Fruit fly (Drosophila melanogaster) whole organism, embryonic: ENCODE data around the gene CG18262.

Source experiments
- Ada2b ChIP-seq: fragments of 200-800 bp; sonication (Bioruptor generic); IDR thresholded peaks from 2 replicates; pipeline ENCODE4 v1.3.6; 2022; ENCODE audit warnings: missing biosample characterization, missing genetic modification characterization
- Aef1 ChIP-seq: fragments of 200-800 bp; sonication (Bioruptor generic); IDR thresholded peaks from 3 replicates; pipeline ENCODE4 v1.3.6; 2022; ENCODE audit warnings: missing biosample characterization, missing genetic modification characterization
- Awh ChIP-seq: fragments of 200-800 bp; sonication (Bioruptor generic); IDR thresholded peaks from 2 replicates; pipeline ENCODE4, ENCODE4 v1.3.6; 2022; ENCODE audit warnings: missing biosample characterization, missing genetic modification characterization
- CG10147 ChIP-seq: fragments of 200-800 bp; sonication (Bioruptor generic); optimal IDR thresholded peaks from 2 replicates; lab custom pipeline; 2019; ENCODE audit warnings: missing biosample characterization, mild to moderate bottlenecking, missing genetic modification characterization, moderate library complexity
- CG10209 ChIP-seq: fragments of 200-800 bp; sonication (Bioruptor generic); optimal IDR thresholded peaks from 3 replicates; lab custom pipeline; 2017; ENCODE audit warnings: missing biosample characterization, mild to moderate bottlenecking, missing genetic modification characterization, missing genetic modification reagents
- CG11247 ChIP-seq: fragments of 200-800 bp; sonication (Bioruptor generic); IDR thresholded peaks from 2 replicates; pipeline ENCODE4 v1.3.6; 2022; ENCODE audit warnings: missing biosample characterization, missing genetic modification characterization
- CG11560 ChIP-seq: fragments of 200-800 bp; sonication (Bioruptor generic); IDR thresholded peaks from 3 replicates; pipeline ENCODE4 v1.3.6; 2022; ENCODE audit warnings: missing biosample characterization, missing genetic modification characterization
- CG12155 ChIP-seq: fragments of 200-800 bp; sonication (Bioruptor generic); optimal IDR thresholded peaks from 3 replicates; lab custom pipeline; 2016; ENCODE audit warnings: missing biosample characterization, missing genetic modification characterization
- CG12769 ChIP-seq: fragments of 200-800 bp; sonication (Bioruptor generic); optimal IDR thresholded peaks from 2 replicates; lab custom pipeline; 2019; ENCODE audit warnings: missing biosample characterization, mild to moderate bottlenecking, missing genetic modification characterization, moderate library complexity
- CG14441 ChIP-seq: fragments of 200-800 bp; sonication (Bioruptor generic); IDR thresholded peaks from 2 replicates; pipeline ENCODE4 v1.3.6; 2022; ENCODE audit warnings: missing biosample characterization, missing genetic modification characterization
- CG14667 ChIP-seq: fragments of 200-800 bp; sonication (Bioruptor generic); IDR thresholded peaks from 2 replicates; pipeline ENCODE4 v1.3.6; 2022; ENCODE audit warnings: missing biosample characterization, missing genetic modification characterization
- CG18599 ChIP-seq: fragments of 200-800 bp; sonication (Bioruptor generic); optimal IDR thresholded peaks from 3 replicates; lab custom pipeline; 2017; ENCODE audit warnings: missing biosample characterization, missing genetic modification characterization, mild to moderate bottlenecking, moderate library complexity, missing genetic modification reagents
- CG2202 ChIP-seq: fragments of 200-800 bp; sonication (Bioruptor generic); optimal IDR thresholded peaks from 2 replicates; lab custom pipeline; 2018; ENCODE audit warnings: missing biosample characterization, mild to moderate bottlenecking, missing genetic modification characterization
- CG32772 ChIP-seq: fragments of 200-800 bp; sonication (Bioruptor generic); IDR thresholded peaks from 2 replicates; pipeline ENCODE4 v1.3.6; 2022; ENCODE audit warnings: missing biosample characterization, missing genetic modification characterization
- CG3726 ChIP-seq: fragments of 200-800 bp; sonication (Bioruptor generic); IDR thresholded peaks from 3 replicates; pipeline ENCODE4, ENCODE4 v1.3.6; 2022; ENCODE audit warnings: missing biosample characterization, missing genetic modification characterization
- CG4707 ChIP-seq: fragments of 200-800 bp; sonication (Bioruptor generic); optimal IDR thresholded peaks from 2 replicates; lab custom pipeline; 2018; ENCODE audit warnings: missing biosample characterization, mild to moderate bottlenecking, missing genetic modification characterization, moderate library complexity
- CG8359 ChIP-seq: fragments of 200-800 bp; sonication (Bioruptor generic); optimal IDR thresholded peaks from 2 replicates; lab custom pipeline; 2017; ENCODE audit warnings: missing biosample characterization, mild to moderate bottlenecking, missing genetic modification characterization, borderline replicate concordance
- Dek ChIP-seq: fragments of 200-800 bp; sonication (Bioruptor generic); optimal IDR thresholded peaks from 3 replicates; lab custom pipeline; 2019; ENCODE audit warnings: missing biosample characterization, mild to moderate bottlenecking, missing genetic modification characterization, moderate library complexity
- Dll ChIP-seq: fragments of 200-800 bp; sonication (Bioruptor generic); IDR thresholded peaks from 4 replicates; pipeline ENCODE4 v1.3.6; 2022; ENCODE audit warnings: missing biosample characterization, missing genetic modification characterization; ENCODE audit not compliant: partially characterized antibody
- Drgx ChIP-seq: fragments of 200-800 bp; sonication (Bioruptor generic); IDR thresholded peaks from 2 replicates; pipeline ENCODE4 v1.3.6; 2022; ENCODE audit warnings: missing biosample characterization, missing genetic modification characterization
- Ets97D ChIP-seq: fragments of 200-800 bp; sonication (Bioruptor generic); optimal IDR thresholded peaks from 3 replicates; lab custom pipeline; 2016; ENCODE audit warnings: missing biosample characterization, missing genetic modification characterization
- Hr39 ChIP-seq: fragments of >200 bp; optimal IDR thresholded peaks from 2 replicates; lab custom pipeline; 2017
- Kr ChIP-seq: fragments of 200-800 bp; sonication (Bioruptor generic); optimal IDR thresholded peaks from 2 replicates; lab custom pipeline; 2017; ENCODE audit warnings: missing biosample characterization, mild to moderate bottlenecking, missing genetic modification characterization
- Mrtf ChIP-seq: fragments of 200-800 bp; sonication (Bioruptor generic); IDR thresholded peaks from 3 replicates; pipeline ENCODE4 v1.3.6; 2022; ENCODE audit warnings: missing biosample characterization, missing genetic modification characterization
- NC2β ChIP-seq: fragments of 200-800 bp; sonication (Bioruptor generic); optimal IDR thresholded peaks from 2 replicates; lab custom pipeline; 2016; ENCODE audit warnings: missing biosample characterization, missing genetic modification characterization
- PHDP ChIP-seq: fragments of 200-800 bp; sonication (Bioruptor generic); optimal IDR thresholded peaks from 3 replicates; lab custom pipeline; 2018; ENCODE audit warnings: missing biosample characterization, mild to moderate bottlenecking, missing genetic modification characterization, moderate library complexity
- Sox100B ChIP-seq: fragments of 200-800 bp; sonication (Bioruptor generic); optimal IDR thresholded peaks from 3 replicates; lab custom pipeline; 2018; ENCODE audit warnings: missing biosample characterization, mild to moderate bottlenecking, missing genetic modification characterization
- Stat92E ChIP-seq, 3 experiments: fragments of >200 bp in 2 of 3; fragments of 200-800 bp in 1 of 3; sonication (Bioruptor generic) in 1 of 3; optimal IDR thresholded peaks; 2 replicates each; lab custom pipeline; 2017 to 2019; ENCODE audit warnings: missing biosample characterization in 3 of 3, missing genetic modification characterization in 3 of 3, mild to moderate bottlenecking in 1 of 3, moderate library complexity in 1 of 3
- YL-1 ChIP-seq: fragments of 200-800 bp; sonication (Bioruptor generic); optimal IDR thresholded peaks from 3 replicates; lab custom pipeline; 2017; ENCODE audit warnings: missing biosample characterization, mild to moderate bottlenecking, missing genetic modification characterization
- abd-A ChIP-seq: fragments of 200-800 bp; sonication (Bioruptor generic); optimal IDR thresholded peaks from 3 replicates; lab custom pipeline; 2019; ENCODE audit warnings: missing biosample characterization, mild to moderate bottlenecking, missing genetic modification characterization, moderate library complexity
- al ChIP-seq: fragments of 200-800 bp; sonication (Bioruptor generic); IDR thresholded peaks from 2 replicates; pipeline ENCODE4 v1.3.6; 2022; ENCODE audit warnings: missing biosample characterization, missing genetic modification characterization
- cato ChIP-seq: fragments of 200-800 bp; sonication (Bioruptor generic); optimal IDR thresholded peaks from 2 replicates; lab custom pipeline; 2016; ENCODE audit warnings: missing biosample characterization, missing genetic modification characterization, borderline replicate concordance
- croc ChIP-seq: fragments of 200-800 bp; sonication (Bioruptor generic); conservative IDR thresholded peaks from 3 replicates; pipeline ENCODE4 v1.3.6; 2022; ENCODE audit warnings: missing biosample characterization, missing genetic modification characterization
- dimm ChIP-seq: fragments of 200-800 bp; sonication (Bioruptor generic); IDR thresholded peaks from 2 replicates; pipeline ENCODE4 v1.3.6; 2022; ENCODE audit warnings: missing biosample characterization, missing genetic modification characterization
- gfzf ChIP-seq: fragments of 200-800 bp; sonication (Bioruptor generic); optimal IDR thresholded peaks from 2 replicates; lab custom pipeline; 2016; ENCODE audit warnings: missing biosample characterization, mild to moderate bottlenecking, missing genetic modification characterization, moderate library complexity
- grn ChIP-seq: fragments of 200-800 bp; sonication (Bioruptor generic); optimal IDR thresholded peaks from 3 replicates; lab custom pipeline; 2017; ENCODE audit warnings: missing biosample characterization, missing genetic modification characterization
- lbe ChIP-seq: fragments of 200-800 bp; sonication (Bioruptor generic); optimal IDR thresholded peaks from 2 replicates; lab custom pipeline; 2016; ENCODE audit warnings: missing biosample characterization, mild to moderate bottlenecking, missing genetic modification characterization
- lola ChIP-seq, 3 experiments: fragments of >200 bp in 2 of 3; fragments of 200-800 bp in 1 of 3; sonication (Bioruptor generic) in 1 of 3; optimal IDR thresholded peaks; 2 replicates each; lab custom pipeline; 2017 to 2019; ENCODE audit warnings: missing biosample characterization in 3 of 3, missing genetic modification characterization in 3 of 3, mild to moderate bottlenecking in 1 of 3, moderate library complexity in 1 of 3
- mam ChIP-seq: fragments of 200-800 bp; sonication (Bioruptor generic); optimal IDR thresholded peaks from 3 replicates; lab custom pipeline; 2016; ENCODE audit warnings: missing biosample characterization, missing genetic modification characterization
- pfk ChIP-seq: fragments of 200-800 bp; sonication (Bioruptor generic); optimal IDR thresholded peaks from 2 replicates; lab custom pipeline; 2018; ENCODE audit warnings: missing biosample characterization, mild to moderate bottlenecking, missing genetic modification characterization, moderate library complexity
- phol ChIP-seq: fragments of 200-800 bp; sonication (Bioruptor generic); optimal IDR thresholded peaks from 3 replicates; lab custom pipeline; 2018; ENCODE audit warnings: missing biosample characterization, mild to moderate bottlenecking, missing genetic modification characterization, moderate library complexity
- psq ChIP-seq: fragments of 200-800 bp; sonication (Bioruptor generic); optimal IDR thresholded peaks from 2 replicates; lab custom pipeline; 2017; ENCODE audit warnings: missing biosample characterization, missing genetic modification characterization
- seq ChIP-seq: fragments of 200-800 bp; sonication (Bioruptor generic); IDR thresholded peaks from 2 replicates; pipeline ENCODE4 v1.3.6; 2022; ENCODE audit warnings: missing biosample characterization, missing genetic modification characterization
- slp2 ChIP-seq: fragments of 200-800 bp; sonication (Bioruptor generic); optimal IDR thresholded peaks from 2 replicates; lab custom pipeline; 2016; ENCODE audit warnings: missing biosample characterization, missing genetic modification characterization
- sr ChIP-seq: fragments of 200-800 bp; sonication (Bioruptor generic); IDR thresholded peaks from 3 replicates; pipeline ENCODE4 v1.3.6; 2022; ENCODE audit warnings: missing biosample characterization, missing genetic modification characterization
- trem ChIP-seq: fragments of 200-800 bp; optimal IDR thresholded peaks from 3 replicates; lab custom pipeline; 2019; ENCODE audit warnings: missing biosample characterization, mild to moderate bottlenecking, missing genetic modification characterization, moderate library complexity
- vfl ChIP-seq: fragments of 200-800 bp; sonication (Bioruptor generic); optimal IDR thresholded peaks from 2 replicates; lab custom pipeline; 2016; ENCODE audit warnings: missing biosample characterization, missing genetic modification characterization
- wor ChIP-seq: fragments of 200-800 bp; sonication (Bioruptor generic); IDR thresholded peaks from 2 replicates; pipeline ENCODE4 v1.3.6; 2022; ENCODE audit warnings: missing biosample characterization, missing genetic modification characterization
- zf30C ChIP-seq: fragments of 200-800 bp; sonication (Bioruptor generic); optimal IDR thresholded peaks from 3 replicates; lab custom pipeline; 2018; ENCODE audit warnings: missing biosample characterization, mild to moderate bottlenecking, missing genetic modification characterization

The CG18262 gene

dm6 chrX:8131693-8132313, 20.9 kb upstream of the CG18262 start, which contains the start of gene CG10958 (continued):
- TF ChIP-seq trem (tag; lab: Kevin White, UChicago) (peak; percentile 57), dimm (GFP tag; lab: Robert Waterston, UW) (no peak), sr (GFP tag; lab: Robert Waterston, UW) (no peak), croc (GFP tag; lab: Robert Waterston, UW) (no peak), Stat92E (GFP tag; optimal IDR thresholded peaks at IDR 0.05; lab: Kevin White, UChicago) (no peak), Ada2b (GFP tag; lab: Robert Waterston, UW) (peak; percentile 47), CG8359 (GFP tag; lab: Kevin White, UChicago) (no peak), cato (GFP tag; lab: Kevin White, UChicago) (peak; percentile 11), al (GFP tag; lab: Robert Waterston, UW) (no peak; the same call in 1 of the 2 replicates), CG12769 (tag; lab: Kevin White, UChicago) (no peak), Sox100B (peak; percentile 55), abd-A (tag; lab: Kevin White, UChicago) (no peak), CG32772 (GFP tag; lab: Robert Waterston, UW) (peak; percentile 52; the same call in 1 of the 2 replicates), Ets97D (GFP tag; lab: Kevin White, UChicago) (peak; percentile 34), Mrtf (GFP tag; lab: Robert Waterston, UW) (no peak), CG3726 (no peak), CG2202 (tag; lab: Kevin White, UChicago) (no peak), mam (peak; percentile 53), CG11247 (GFP tag; lab: Robert Waterston, UW) (peak; percentile 30), vfl (GFP tag; lab: Kevin White, UChicago) (peak; percentile 42), Awh (0 out of 2 replicates have a peak, but pooled peaks have one; percentile 48), Dek (tag; lab: Kevin White, UChicago) (peak; percentile 31), CG11560 (tag; lab: Robert Waterston, UW) (no peak), Dll (GFP tag; lab: Robert Waterston, UW) (peak; percentile 55; the same call in 3 of the 4 replicates), seq (0 out of 2 replicates have a peak, but pooled peaks have one; percentile 31), phol (tag; lab: Kevin White, UChicago) (peak; percentile 47), lola (GFP tag; optimal IDR thresholded peaks at IDR 0.05; lab: Kevin White, UChicago) (peak in 1 of 3 experiments; percentile 42), Aef1 (GFP tag; lab: Robert Waterston, UW) (0 out of 3 replicates have a peak, but pooled peaks have one; percentile 33), NC2β (GFP tag; lab: Kevin White, UChicago) (no peak), PHDP (tag; lab: Kevin White, UChicago) (peak; percentile 64), CG18599 (GFP tag; lab: Kevin White, UChicago) (peak; percentile 76), CG12155 (peak; percentile 63), Hr39 (lab: Kevin White, UChicago) (no peak), Kr (no peak), psq (peak; percentile 1), CG10147 (peak; percentile 11), Drgx (GFP tag; lab: Robert Waterston, UW) (peak; percentile 45; the same call in 1 of the 2 replicates), CG14441 (peak; percentile 56), CG14667 (peak; percentile 40; the same call in 1 of the 2 replicates), CG10209 (GFP tag; lab: Kevin White, UChicago) (peak; percentile 41), slp2 (GFP tag; lab: Kevin White, UChicago) (no peak), lbe (GFP tag; lab: Kevin White, UChicago) (peak; percentile 23), gfzf (GFP tag; lab: Kevin White, UChicago) (no peak), zf30C (GFP tag; lab: Kevin White, UChicago) (no peak), grn (GFP tag; lab: Kevin White, UChicago) (no peak), pfk (no peak), YL-1 (peak; percentile 58), wor (0 out of 2 replicates have a peak, but pooled peaks have one; percentile 28), CG4707 (GFP tag; lab: Kevin White, UChicago) (no peak)
